Fruit fly (Drosophila melanogaster) whole organism, embryonic: Measurements from ENCODE around the gene Etfb.

Experiments used
- Awh ChIP-seq: fragments of 200-800 bp; sonication (Bioruptor generic); IDR thresholded peaks from 2 replicates; pipeline ENCODE4, ENCODE4 v1.3.6; 2022; ENCODE audit warnings: missing biosample characterization, missing genetic modification characterization
- CG10147 ChIP-seq: fragments of 200-800 bp; sonication (Bioruptor generic); optimal IDR thresholded peaks from 2 replicates; lab custom pipeline; 2019; ENCODE audit warnings: missing biosample characterization, mild to moderate bottlenecking, missing genetic modification characterization, moderate library complexity
- CG11398 ChIP-seq: fragments of 200-800 bp; sonication (Bioruptor generic); optimal IDR thresholded peaks from 2 replicates; lab custom pipeline; 2016; ENCODE audit warnings: missing biosample characterization, missing genetic modification characterization
- CG11695 ChIP-seq: fragments of 200-800 bp; sonication (Bioruptor generic); IDR thresholded peaks from 3 replicates; pipeline ENCODE4 v1.3.6; 2022; ENCODE audit warnings: missing biosample characterization, missing genetic modification characterization
- CG12299 ChIP-seq: fragments of 200-800 bp; sonication (Bioruptor generic); optimal IDR thresholded peaks from 2 replicates; lab custom pipeline; 2018; ENCODE audit warnings: missing biosample characterization, mild to moderate bottlenecking, missing genetic modification characterization
- CG1233 ChIP-seq: fragments of 200-800 bp; sonication (Bioruptor generic); optimal IDR thresholded peaks from 4 replicates; lab custom pipeline; 2018; ENCODE audit warnings: missing biosample characterization, mild to moderate bottlenecking, missing genetic modification characterization
- CG14667 ChIP-seq: fragments of 200-800 bp; sonication (Bioruptor generic); IDR thresholded peaks from 2 replicates; pipeline ENCODE4 v1.3.6; 2022; ENCODE audit warnings: missing biosample characterization, missing genetic modification characterization
- CG18599 ChIP-seq: fragments of 200-800 bp; sonication (Bioruptor generic); optimal IDR thresholded peaks from 3 replicates; lab custom pipeline; 2017; ENCODE audit warnings: missing biosample characterization, missing genetic modification characterization, mild to moderate bottlenecking, moderate library complexity, missing genetic modification reagents
- CG2120 ChIP-seq: fragments of 200-800 bp; sonication (Bioruptor generic); optimal IDR thresholded peaks from 3 replicates; lab custom pipeline; 2016; ENCODE audit warnings: missing biosample characterization, missing genetic modification characterization
- CG2678 ChIP-seq: fragments of 200-800 bp; sonication (Bioruptor generic); optimal IDR thresholded peaks from 3 replicates; lab custom pipeline; 2019; ENCODE audit warnings: missing biosample characterization, mild to moderate bottlenecking, missing genetic modification characterization, moderate library complexity
- CG3281 ChIP-seq: fragments of 200-800 bp; sonication (Bioruptor generic); optimal IDR thresholded peaks from 3 replicates; lab custom pipeline; 2017; ENCODE audit warnings: missing biosample characterization, mild to moderate bottlenecking, missing genetic modification characterization
- CG3838 ChIP-seq: fragments of 200-800 bp; sonication (Bioruptor generic); optimal IDR thresholded peaks from 3 replicates; lab custom pipeline; 2016; ENCODE audit warnings: missing biosample characterization, missing genetic modification characterization
- CG4282 ChIP-seq: fragments of 200-800 bp; sonication (Bioruptor generic); optimal IDR thresholded peaks from 2 replicates; lab custom pipeline; 2016; ENCODE audit warnings: missing biosample characterization, missing genetic modification characterization
- CG6791 ChIP-seq: fragments of 200-800 bp; sonication (Bioruptor generic); IDR thresholded peaks from 3 replicates; pipeline ENCODE4 v1.3.6; 2022; ENCODE audit warnings: missing biosample characterization, missing genetic modification characterization; ENCODE audit not compliant: partially characterized antibody
- CG9817 ChIP-seq: fragments of 200-800 bp; sonication (Bioruptor generic); optimal IDR thresholded peaks from 2 replicates; lab custom pipeline; 2018; ENCODE audit warnings: missing biosample characterization, mild to moderate bottlenecking, missing genetic modification characterization, moderate library complexity
- Fer3 ChIP-seq: fragments of 200-800 bp; sonication (Bioruptor generic); optimal IDR thresholded peaks from 2 replicates; lab custom pipeline; 2018; ENCODE audit warnings: missing biosample characterization, mild to moderate bottlenecking, missing genetic modification characterization, moderate library complexity
- H2.0 ChIP-seq: fragments of 200-800 bp; sonication (Bioruptor generic); IDR thresholded peaks from 2 replicates; pipeline ENCODE4 v1.3.6; 2022; ENCODE audit warnings: missing biosample characterization, missing genetic modification characterization
- Hey ChIP-seq: fragments of 200-800 bp; sonication (Bioruptor generic); optimal IDR thresholded peaks from 3 replicates; lab custom pipeline; 2018; ENCODE audit warnings: missing biosample characterization, mild to moderate bottlenecking, missing genetic modification characterization
- Hr51 ChIP-seq, 2 experiments: fragments of 200-800 bp; sonication (Bioruptor generic); optimal IDR thresholded peaks; 2 replicates in 1 of 2; 3 replicates in 1 of 2; lab custom pipeline; 2016 to 2018; ENCODE audit warnings: missing biosample characterization in 2 of 2, missing genetic modification characterization in 2 of 2, mild to moderate bottlenecking in 1 of 2, moderate library complexity in 1 of 2
- Lim3 ChIP-seq: fragments of 200-800 bp; sonication (Bioruptor generic); IDR thresholded peaks from 2 replicates; pipeline ENCODE4 v1.3.6; 2022; ENCODE audit warnings: missing biosample characterization, missing genetic modification characterization
- Med ChIP-seq: fragments of 200-800 bp; sonication (Bioruptor generic); peaks from one replicate; lab custom pipeline; 2016; ENCODE audit warnings: missing biosample characterization, missing genetic modification characterization, mild to moderate bottlenecking, inconsistent platforms, moderate library complexity
- Pdp1 ChIP-seq, 2 experiments: fragments of 200-800 bp; sonication (Bioruptor generic); optimal IDR thresholded peaks; 3 replicates each; lab custom pipeline; 2016; ENCODE audit warnings: missing biosample characterization in 2 of 2, missing genetic modification characterization in 2 of 2, mild to moderate bottlenecking in 1 of 2, moderate library complexity in 1 of 2
- bab2 ChIP-seq: fragments of 200-800 bp; sonication (Bioruptor generic); optimal IDR thresholded peaks from 2 replicates; lab custom pipeline; 2016; ENCODE audit warnings: missing biosample characterization, missing genetic modification characterization
- bbx ChIP-seq: fragments of 200-800 bp; sonication (Bioruptor generic); IDR thresholded peaks from 2 replicates; pipeline ENCODE4 v1.3.6; 2022; ENCODE audit warnings: missing biosample characterization, missing genetic modification characterization; ENCODE audit not compliant: partially characterized antibody
- bcd ChIP-seq: fragments of 200-800 bp; sonication (Bioruptor generic); optimal IDR thresholded peaks from 2 replicates; lab custom pipeline; 2017; ENCODE audit warnings: missing biosample characterization, mild to moderate bottlenecking, missing genetic modification characterization
- cas ChIP-seq: fragments of 200-800 bp; sonication (Bioruptor generic); IDR thresholded peaks from 2 replicates; pipeline ENCODE4 v1.3.6; 2022; ENCODE audit warnings: missing biosample characterization, missing genetic modification characterization
- chn ChIP-seq: fragments of 200-800 bp; sonication (Bioruptor generic); optimal IDR thresholded peaks from 2 replicates; lab custom pipeline; 2016; ENCODE audit warnings: missing biosample characterization, missing genetic modification characterization
- cwo ChIP-seq: fragments of 200-800 bp; sonication (Bioruptor generic); optimal IDR thresholded peaks from 3 replicates; lab custom pipeline; 2017; ENCODE audit warnings: missing biosample characterization, missing genetic modification characterization, mild to moderate bottlenecking, moderate library complexity, missing genetic modification reagents
- dimm ChIP-seq: fragments of 200-800 bp; sonication (Bioruptor generic); IDR thresholded peaks from 2 replicates; pipeline ENCODE4 v1.3.6; 2022; ENCODE audit warnings: missing biosample characterization, missing genetic modification characterization
- emc ChIP-seq: fragments of 200-800 bp; sonication (Bioruptor generic); optimal IDR thresholded peaks from 2 replicates; lab custom pipeline; 2016; ENCODE audit warnings: missing biosample characterization, missing genetic modification characterization
- exex ChIP-seq: fragments of 200-800 bp; sonication (Bioruptor generic); optimal IDR thresholded peaks from 4 replicates; lab custom pipeline; 2018; ENCODE audit warnings: missing biosample characterization, mild to moderate bottlenecking, missing genetic modification characterization, moderate library complexity
- hb ChIP-seq: fragments of 200-800 bp; sonication (Bioruptor generic); IDR thresholded peaks from 3 replicates; pipeline ENCODE4 v1.3.6; 2022; ENCODE audit warnings: missing biosample characterization, missing genetic modification characterization; ENCODE audit not compliant: partially characterized antibody
- jumu ChIP-seq: fragments of 200-800 bp; sonication (Bioruptor generic); optimal IDR thresholded peaks from 3 replicates; lab custom pipeline; 2016; ENCODE audit warnings: missing biosample characterization, missing genetic modification characterization
- kay ChIP-seq: fragments of 200-800 bp; sonication (Bioruptor generic); optimal IDR thresholded peaks from 2 replicates; lab custom pipeline; 2016; ENCODE audit warnings: missing biosample characterization, missing genetic modification characterization
- lab ChIP-seq: fragments of 200-800 bp; sonication (Bioruptor generic); optimal IDR thresholded peaks from 3 replicates; lab custom pipeline; 2017; ENCODE audit warnings: missing biosample characterization, missing genetic modification characterization, mild to moderate bottlenecking, moderate library complexity, missing genetic modification reagents
- lbe ChIP-seq: fragments of 200-800 bp; sonication (Bioruptor generic); optimal IDR thresholded peaks from 2 replicates; lab custom pipeline; 2016; ENCODE audit warnings: missing biosample characterization, mild to moderate bottlenecking, missing genetic modification characterization
- mam ChIP-seq: fragments of 200-800 bp; sonication (Bioruptor generic); optimal IDR thresholded peaks from 3 replicates; lab custom pipeline; 2016; ENCODE audit warnings: missing biosample characterization, missing genetic modification characterization
- mirr ChIP-seq: fragments of 200-800 bp; sonication (Bioruptor generic); optimal IDR thresholded peaks from 3 replicates; lab custom pipeline; 2018; ENCODE audit warnings: missing biosample characterization, mild to moderate bottlenecking, missing genetic modification characterization
- oc ChIP-seq: fragments of 200-800 bp; sonication (Bioruptor generic); optimal IDR thresholded peaks from 2 replicates; lab custom pipeline; 2018; ENCODE audit warnings: missing biosample characterization, mild to moderate bottlenecking, missing genetic modification characterization, moderate library complexity
- prd ChIP-seq, 3 experiments: fragments of >200 bp in 2 of 3; fragments of 200-800 bp in 1 of 3; sonication (Bioruptor generic) in 1 of 3; optimal IDR thresholded peaks in 2 of 3; IDR thresholded peaks in 1 of 3; 2 replicates in 2 of 3; 3 replicates in 1 of 3; pipeline versions ENCODE4 v1.3.6 to Lab custom; 2017 to 2022; ENCODE audit warnings: missing biosample characterization in 1 of 3, missing genetic modification characterization in 1 of 3
- repo ChIP-seq: fragments of 200-800 bp; sonication (Bioruptor generic); optimal IDR thresholded peaks from 2 replicates; lab custom pipeline; 2016; ENCODE audit warnings: missing biosample characterization, missing genetic modification characterization
- sens ChIP-seq: fragments of 200-800 bp; sonication (Bioruptor generic); peaks from one replicate; lab custom pipeline; 2016; ENCODE audit warnings: missing biosample characterization, missing genetic modification characterization
- sens-2 ChIP-seq: fragments of 200-800 bp; sonication (Bioruptor generic); IDR thresholded peaks from 2 replicates; pipeline ENCODE4 v1.3.6; 2022; ENCODE audit warnings: missing biosample characterization, missing genetic modification characterization
- slbo ChIP-seq: fragments of 200-800 bp; sonication (Bioruptor generic); IDR thresholded peaks from 2 replicates; pipeline ENCODE4 v1.3.6; 2022; ENCODE audit warnings: missing biosample characterization, missing genetic modification characterization
- sqz ChIP-seq: fragments of 200-800 bp; sonication (Bioruptor generic); optimal IDR thresholded peaks from 3 replicates; lab custom pipeline; 2018; ENCODE audit warnings: missing biosample characterization, mild to moderate bottlenecking, missing genetic modification characterization
- sug ChIP-seq: fragments of 200-800 bp; optimal IDR thresholded peaks from 2 replicates; lab custom pipeline; 2019; ENCODE audit warnings: missing biosample characterization, mild to moderate bottlenecking, missing genetic modification characterization, moderate library complexity
- twi ChIP-seq: fragments of 200-800 bp; optimal IDR thresholded peaks from 2 replicates; lab custom pipeline; 2019; ENCODE audit warnings: missing biosample characterization, mild to moderate bottlenecking, missing genetic modification characterization, moderate library complexity
- wdn ChIP-seq: fragments of 200-800 bp; sonication (Bioruptor generic); IDR thresholded peaks from 2 replicates; pipeline ENCODE4 v1.3.6; 2022; ENCODE audit warnings: missing biosample characterization, missing genetic modification characterization
- z ChIP-seq: fragments of 200-800 bp; sonication (Bioruptor generic); IDR thresholded peaks from 3 replicates; pipeline ENCODE4 v1.3.6; 2022; ENCODE audit warnings: missing biosample characterization, missing genetic modification characterization
- zen ChIP-seq: fragments of 200-800 bp; sonication (Bioruptor generic); optimal IDR thresholded peaks from 3 replicates; lab custom pipeline; 2018; ENCODE audit warnings: missing biosample characterization, mild to moderate bottlenecking, missing genetic modification characterization, moderate library complexity

Etfb gene

DNA sequence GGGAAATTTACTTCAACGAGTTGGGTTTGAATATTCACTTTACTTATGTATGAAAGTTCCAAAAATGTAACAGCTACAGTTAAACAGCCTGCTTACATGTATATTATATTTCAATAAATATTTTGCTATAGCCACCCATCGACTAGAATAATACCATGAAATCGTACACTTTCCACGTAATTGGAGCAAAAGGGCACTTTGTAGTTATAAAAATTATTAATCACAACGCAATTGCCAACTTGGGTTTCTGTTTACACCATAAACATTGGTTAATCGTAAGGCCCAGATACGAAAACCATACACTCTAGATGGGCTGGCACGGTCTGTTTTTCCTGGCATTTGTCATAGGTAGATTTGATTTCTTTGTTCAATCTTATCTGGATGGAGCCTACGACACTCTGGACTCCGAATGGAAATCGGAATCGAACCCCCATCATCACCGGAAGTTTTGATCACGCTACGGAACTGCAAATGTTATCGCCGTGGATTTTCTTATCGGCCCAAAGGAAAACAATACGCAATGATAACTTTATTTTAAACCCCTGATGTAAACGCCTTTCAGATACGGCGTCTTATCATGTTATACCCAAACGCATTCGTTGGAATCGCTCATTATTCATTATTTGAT is 22.2 kb downstream of the Etfb start, which contains the start of gene fig (continued):
- no peak for TF ChIP-seq jumu (GFP tag; lab: Kevin White, UChicago)
- TF ChIP-seq z (GFP tag; lab: Robert Waterston, UW), result 0 out of 3 replicates have a peak, but pooled peaks have one; percentile 22
- TF ChIP-seq bcd (GFP tag; lab: Kevin White, UChicago), result no peak
- TF ChIP-seq twi (tag; lab: Kevin White, UChicago), result no peak
- no peak for TF ChIP-seq zen
- TF ChIP-seq chn (GFP tag; lab: Kevin White, UChicago), result no peak
- TF ChIP-seq sqz (GFP tag; lab: Kevin White, UChicago), result no peak
- TF ChIP-seq bab2 (GFP tag; lab: Kevin White, UChicago), result no peak
- TF ChIP-seq prd (optimal IDR thresholded peaks at IDR 0.05; lab: Kevin White, UChicago), result no peak
- TF ChIP-seq prd (GFP tag; IDR thresholded peaks at IDR 0.05; lab: Robert Waterston, UW), result no peak
- no peak for TF ChIP-seq emc (GFP tag; lab: Kevin White, UChicago)
- TF ChIP-seq CG12299, result no peak
- TF ChIP-seq cas, result no peak
- no peak for TF ChIP-seq CG10147 (GFP tag; lab: Kevin White, UChicago)
- TF ChIP-seq CG6791 (GFP tag; lab: Robert Waterston, UW), result no peak
- TF ChIP-seq sens-2 (GFP tag; lab: Robert Waterston, UW), result 0 out of 2 replicates have a peak, but pooled peaks have one; percentile 6
- no peak for TF ChIP-seq Hey (tag; lab: Kevin White, UChicago)
- TF ChIP-seq Fer3, result no peak
- no peak for TF ChIP-seq CG11398 (GFP tag; lab: Kevin White, UChicago)
- no peak for TF ChIP-seq lbe
- TF ChIP-seq mirr (GFP tag; lab: Kevin White, UChicago), result peak; percentile 64
- peak; percentile 26 for TF ChIP-seq cwo
- no peak for TF ChIP-seq wdn
- peak; percentile 9 for TF ChIP-seq CG18599 (GFP tag; lab: Kevin White, UChicago)
- TF ChIP-seq CG1233 (GFP tag; lab: Kevin White, UChicago), result no peak

DNA sequence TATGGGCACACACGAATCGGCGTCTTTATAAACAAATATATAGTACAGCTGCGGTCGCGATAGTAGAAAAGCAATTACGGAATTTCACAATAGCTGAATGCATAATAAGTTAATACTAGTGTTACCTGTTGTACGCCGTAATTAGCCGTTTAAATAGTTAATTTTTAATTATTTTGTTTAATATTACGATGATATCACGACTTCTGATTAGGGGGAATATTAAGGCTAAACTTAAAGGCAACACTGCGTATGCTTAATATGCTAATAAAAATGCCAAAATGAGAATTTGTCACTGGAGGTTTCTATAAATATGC is 23.8 kb downstream of the Etfb start:
- TF ChIP-seq Lim3 (no peak), kay (peak; percentile 55), lab (GFP tag; lab: Kevin White, UChicago) (peak; percentile 44), H2.0 (no peak), CG14667 (GFP tag; lab: Robert Waterston, UW) (no peak), repo (GFP tag; lab: Kevin White, UChicago) (no peak), CG3281 (GFP tag; lab: Kevin White, UChicago) (peak; percentile 48), CG11695 (GFP tag; lab: Robert Waterston, UW) (peak; percentile 16; the same call in 1 of the 3 replicates), Pdp1 (GFP tag; optimal IDR thresholded peaks at IDR 0.05; lab: Kevin White, UChicago) (peak in 1 of 2 experiments; percentile 5), CG2120 (peak; percentile 8), CG9817 (tag; lab: Kevin White, UChicago) (no peak), hb (GFP tag; lab: Robert Waterston, UW) (no peak), CG3838 (GFP tag; lab: Kevin White, UChicago) (no peak), CG4282 (no peak), mam (GFP tag; lab: Kevin White, UChicago) (no peak), dimm (no peak), exex (peak; percentile 41), CG18599 (GFP tag; lab: Kevin White, UChicago) (peak; percentile 22), Med (GFP tag; lab: Kevin White, UChicago) (peak; percentile 71), bbx (GFP tag; lab: Robert Waterston, UW) (no peak), CG2678 (peak; percentile 27), Awh (GFP tag; lab: Robert Waterston, UW) (no peak), slbo (GFP tag; lab: Robert Waterston, UW) (0 out of 2 replicates have a peak, but pooled peaks have one; percentile 4), oc (no peak), CG12299 (no peak), Hr51 (GFP tag; optimal IDR thresholded peaks at IDR 0.05; lab: Kevin White, UChicago) (no peak), sug (peak; percentile 20), sens (GFP tag; lab: Kevin White, UChicago) (no peak)
